Fruit fly (Drosophila melanogaster): ENCODE data around the gene Mgat3.

dm6 chr2L:13158510-13158909 lies 23.9 kb downstream of the Mgat3 start, which contains the start of gene Pk34A:
- TF ChIP-seq psq (optimal IDR thresholded peaks at IDR 0.05) (no peak), insv (optimal IDR thresholded peaks at IDR 0.05) (no peak)

Data from Kc167 (cell line).